Worm (Caenorhabditis elegans) whole organism, midembryonic: ENCODE results near the gene shpk-1.

Experiments
- T22C8.4 ChIP-seq: fragments of 200-800 bp; sonication (Bioruptor generic); IDR thresholded peaks from 2 replicates; pipeline ENCODE4 v1.3.6; 2022; ENCODE audit warnings: missing genetic modification characterization, missing compliant biosample characterization
- cog-1 ChIP-seq: sonication (generic microtip); optimal IDR thresholded peaks from 2 replicates; lab custom pipeline; 2016; ENCODE audit warnings: missing genetic modification characterization, missing compliant biosample characterization
- med-1 ChIP-seq: sonication (generic microtip); optimal IDR thresholded peaks from 2 replicates; lab custom pipeline; 2017; ENCODE audit warnings: missing genetic modification characterization, mild to moderate bottlenecking, missing compliant biosample characterization, antibody characterized with exemption, missing genetic modification reagents; ENCODE audit not compliant: insufficient read depth
- ztf-23 ChIP-seq: fragments of 200-800 bp; sonication (Bioruptor generic); IDR thresholded peaks from 2 replicates; pipeline ENCODE4 v1.3.6; 2022; ENCODE audit warnings: missing genetic modification reagents, missing genetic modification characterization, missing compliant biosample characterization

ce11 chrIII:13564929-13565328 lies 42.9 kb upstream of the shpk-1 start, which contains the start of gene aldo-1:
- no peak for TF ChIP-seq med-1 (GFP tag; lab: Kevin White, UChicago)
- TF ChIP-seq T22C8.4, result peak; percentile 44; the same call in 1 of the 2 replicates
- no peak for TF ChIP-seq cog-1 (tag; lab: Kevin White, UChicago)
- no peak for TF ChIP-seq ztf-23
